Fruit fly (Drosophila melanogaster): ENCODE data around the gene CG1910.

CG1910 gene

DNA sequence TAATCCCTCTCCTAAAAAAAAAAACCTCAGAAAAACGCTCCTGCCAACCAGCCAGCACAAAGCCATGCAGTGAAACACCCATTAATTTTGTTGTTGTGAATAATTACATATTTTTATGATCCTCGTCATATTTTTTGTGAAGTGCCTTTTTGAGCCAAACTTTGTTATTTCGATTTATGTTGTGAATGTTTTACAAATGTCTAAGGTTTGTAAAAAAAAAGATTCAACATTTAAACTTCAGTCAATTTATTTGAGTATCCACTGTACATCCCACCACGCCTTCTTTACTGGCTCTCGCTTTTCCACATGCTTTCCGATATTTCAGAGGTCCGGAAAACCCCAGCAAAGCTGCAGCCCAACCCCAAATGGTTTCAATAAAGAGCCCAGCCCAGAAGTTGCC lies 23.3 kb upstream of the CG1910 start (continued):
- TF ChIP-seq fkh (GFP tag; optimal IDR thresholded peaks at IDR 0.05): no peak
- peak; percentile 25 for TF ChIP-seq pdm3 (GFP tag; optimal IDR thresholded peaks at IDR 0.05)
- TF ChIP-seq cyc (GFP tag; optimal IDR thresholded peaks at IDR 0.05): no peak
- no peak for TF ChIP-seq spab (GFP tag; optimal IDR thresholded peaks at IDR 0.05)
- peak; percentile 57 for TF ChIP-seq Hr4 (GFP tag; optimal IDR thresholded peaks at IDR 0.05)
- no peak for TF ChIP-seq OdsH (GFP tag; optimal IDR thresholded peaks at IDR 0.05)
- TF ChIP-seq CG10669 (GFP tag; optimal IDR thresholded peaks at IDR 0.05): no peak
- no peak for TF ChIP-seq CG1621 (tag; optimal IDR thresholded peaks at IDR 0.05)
- no peak for TF ChIP-seq CG8632 (GFP tag; optimal IDR thresholded peaks at IDR 0.05)
- no peak for TF ChIP-seq lz (GFP tag; optimal IDR thresholded peaks at IDR 0.05)
- no peak for TF ChIP-seq topi (GFP tag; optimal IDR thresholded peaks at IDR 0.05)
- no peak for TF ChIP-seq acj6 (GFP tag; optimal IDR thresholded peaks at IDR 0.05)
- TF ChIP-seq CG4318 (GFP tag; optimal IDR thresholded peaks at IDR 0.05): no peak
- no peak for TF ChIP-seq CG34406 (GFP tag; optimal IDR thresholded peaks at IDR 0.05)
- 0 out of 3 replicates have a peak, but pooled peaks have one; percentile 15 for TF ChIP-seq CG8119 (GFP tag; IDR thresholded peaks at IDR 0.05)
- no peak for TF ChIP-seq dac (GFP tag; optimal IDR thresholded peaks at IDR 0.05)
- peak in 1 of 2 experiments; percentile 62 for TF ChIP-seq salr (GFP tag; optimal IDR thresholded peaks at IDR 0.05)
- no peak for TF ChIP-seq fd59A (GFP tag; optimal IDR thresholded peaks at IDR 0.05)
- TF ChIP-seq CG7368 (GFP tag; optimal IDR thresholded peaks at IDR 0.05): no peak
- no peak for TF ChIP-seq CG3919 (GFP tag; optimal IDR thresholded peaks at IDR 0.05)

DNA sequence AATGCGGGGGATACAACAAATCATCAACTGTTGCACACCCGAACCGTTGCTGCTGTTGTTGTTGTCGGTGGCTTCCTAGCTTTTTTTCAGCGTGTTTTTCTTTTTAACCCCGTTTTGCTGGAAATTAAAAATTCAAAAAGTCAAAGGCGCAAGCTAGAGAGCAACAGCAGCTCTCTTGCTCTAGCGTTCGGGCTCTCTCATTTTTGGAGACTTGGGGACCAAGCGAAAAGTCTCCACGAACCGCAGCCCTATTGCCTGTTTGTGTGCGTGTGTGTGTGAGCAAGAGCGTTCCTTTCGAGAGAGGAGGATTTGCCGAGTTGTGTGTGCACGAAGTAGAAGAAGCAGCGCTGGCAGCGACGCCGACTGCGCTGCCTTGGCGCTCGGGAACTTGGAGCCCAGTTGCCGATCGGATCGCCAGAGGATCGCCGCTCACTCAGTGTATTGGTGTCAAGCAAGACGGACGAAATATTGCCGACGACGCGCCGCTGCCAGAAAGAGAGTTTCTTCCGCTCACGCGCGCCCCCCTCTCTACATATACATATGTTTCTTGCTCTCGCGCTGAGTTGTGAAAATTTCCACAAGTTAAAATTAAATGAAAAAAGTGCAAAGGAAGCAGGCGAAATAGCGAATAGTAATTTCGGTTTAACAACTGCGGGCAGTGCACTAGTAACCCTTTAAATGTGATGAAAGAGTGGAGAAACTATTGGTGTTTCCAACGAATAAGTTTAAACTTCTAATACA lies 22.7 kb upstream of the CG1910 start:
- no peak for TF ChIP-seq CG6792 (GFP tag; optimal IDR thresholded peaks at IDR 0.05)
- TF ChIP-seq CG9139 (GFP tag; optimal IDR thresholded peaks at IDR 0.05): peak; percentile 25
- TF ChIP-seq acj6 (GFP tag; optimal IDR thresholded peaks at IDR 0.05): peak; percentile 19
- TF ChIP-seq dsx (GFP tag; optimal IDR thresholded peaks at IDR 0.05; ENCODE audit: poor library complexity, severe bottlenecking): no peak
- no peak for TF ChIP-seq dac (GFP tag; optimal IDR thresholded peaks at IDR 0.05)
- TF ChIP-seq Sox14 (GFP tag; optimal IDR thresholded peaks at IDR 0.05): no peak
- no peak for TF ChIP-seq CG6276 (GFP tag; optimal IDR thresholded peaks at IDR 0.05)
- TF ChIP-seq Eip75B (GFP tag; optimal IDR thresholded peaks at IDR 0.05): peak; percentile 24
- TF ChIP-seq Ets96B (tag; optimal IDR thresholded peaks at IDR 0.05): no peak
- no peak for TF ChIP-seq Met (GFP tag; optimal IDR thresholded peaks at IDR 0.05)
- TF ChIP-seq OdsH (GFP tag; optimal IDR thresholded peaks at IDR 0.05): peak; percentile 29
- TF ChIP-seq CG31627 (GFP tag; optimal IDR thresholded peaks at IDR 0.05): no peak
- TF ChIP-seq spab (GFP tag; optimal IDR thresholded peaks at IDR 0.05): no peak
- TF ChIP-seq CG7368 (GFP tag; optimal IDR thresholded peaks at IDR 0.05): no peak
- peak; percentile 85 for TF ChIP-seq svp (GFP tag)
- TF ChIP-seq fd59A (GFP tag; optimal IDR thresholded peaks at IDR 0.05): peak; percentile 22
- peak; percentile 21 for TF ChIP-seq Sox15 (GFP tag; optimal IDR thresholded peaks at IDR 0.05)
- no peak for TF ChIP-seq CG11902 (GFP tag; optimal IDR thresholded peaks at IDR 0.05)
- TF ChIP-seq CG16779 (tag; optimal IDR thresholded peaks at IDR 0.05): peak; percentile 48
- TF ChIP-seq salr (GFP tag; optimal IDR thresholded peaks at IDR 0.05): no peak
- peak; percentile 30 for TF ChIP-seq fd85E (GFP tag; optimal IDR thresholded peaks at IDR 0.05)
- TF ChIP-seq CG10669 (GFP tag; optimal IDR thresholded peaks at IDR 0.05): no peak
- TF ChIP-seq CG6163 (GFP tag; IDR thresholded peaks at IDR 0.05): peak; percentile 61; the same call in 2 of the 3 replicates
- TF ChIP-seq CG8632 (GFP tag; optimal IDR thresholded peaks at IDR 0.05): no peak
- peak; percentile 57; the same call in 2 of the 3 replicates for TF ChIP-seq CG8119 (GFP tag; IDR thresholded peaks at IDR 0.05)
- no peak for TF ChIP-seq CG8319 (GFP tag; optimal IDR thresholded peaks at IDR 0.05)
- TF ChIP-seq eg (GFP tag; IDR thresholded peaks at IDR 0.05): peak; percentile 41; the same call in 1 of the 3 replicates
- peak; percentile 57 for TF ChIP-seq net (GFP tag; optimal IDR thresholded peaks at IDR 0.05)
- TF ChIP-seq Blimp-1 (GFP tag; optimal IDR thresholded peaks at IDR 0.05): no peak
- no peak for TF ChIP-seq Hr38 (GFP tag; optimal IDR thresholded peaks at IDR 0.05)
- peak; percentile 6 for TF ChIP-seq topi (GFP tag; optimal IDR thresholded peaks at IDR 0.05)
- no peak for TF ChIP-seq achi (GFP tag; optimal IDR thresholded peaks at IDR 0.05)
- TF ChIP-seq CG6808 (GFP tag; optimal IDR thresholded peaks at IDR 0.05): peak; percentile 40
- peak; percentile 71 for TF ChIP-seq vri (GFP tag; optimal IDR thresholded peaks at IDR 0.05)
- peak; percentile 64 for TF ChIP-seq CG6854 (GFP tag; optimal IDR thresholded peaks at IDR 0.05)
- TF ChIP-seq Lpt (GFP tag; optimal IDR thresholded peaks at IDR 0.05): no peak
- TF ChIP-seq CG11762 (GFP tag; optimal IDR thresholded peaks at IDR 0.05; ENCODE audit: insufficient read depth): no peak
- peak; percentile 8 for TF ChIP-seq CG10631 (GFP tag; optimal IDR thresholded peaks at IDR 0.05)
- peak; percentile 4; the same call in 1 of the 2 replicates for TF ChIP-seq CG15336 (GFP tag; IDR thresholded peaks at IDR 0.05)

Data from whole organism, prepupa.